Fruit fly (Drosophila melanogaster) whole organism, embryonic: ENCODE results near the gene CG31294.

ENCODE experiments used
- BEAF-32 ChIP-seq: fragments of 200-800 bp; sonication (Bioruptor generic); optimal IDR thresholded peaks from 3 replicates; lab custom pipeline; 2017; ENCODE audit warnings: missing biosample characterization, missing genetic modification characterization, mild to moderate bottlenecking, moderate library complexity, missing genetic modification reagents
- BtbVII ChIP-seq: fragments of 200-800 bp; sonication (Bioruptor generic); optimal IDR thresholded peaks from 3 replicates; lab custom pipeline; 2017; ENCODE audit warnings: missing biosample characterization, mild to moderate bottlenecking, missing genetic modification characterization
- CG12071 ChIP-seq: fragments of 200-800 bp; sonication (Bioruptor generic); optimal IDR thresholded peaks from 3 replicates; lab custom pipeline; 2018; ENCODE audit warnings: missing biosample characterization, mild to moderate bottlenecking, missing genetic modification characterization
- CG13123 ChIP-seq: fragments of 200-800 bp; sonication (Bioruptor generic); optimal IDR thresholded peaks from 2 replicates; lab custom pipeline; 2016; ENCODE audit warnings: missing biosample characterization, missing genetic modification characterization
- CG13287 ChIP-seq: fragments of 200-800 bp; sonication (Bioruptor generic); IDR thresholded peaks from 2 replicates; pipeline ENCODE4 v1.3.6; 2022; ENCODE audit warnings: missing biosample characterization, missing genetic modification characterization; ENCODE audit not compliant: partially characterized antibody
- CG14050 ChIP-seq: fragments of 200-800 bp; sonication (Bioruptor generic); IDR thresholded peaks from 3 replicates; pipeline ENCODE4 v1.3.6; 2022; ENCODE audit warnings: missing biosample characterization, missing genetic modification characterization
- CG14441 ChIP-seq: fragments of 200-800 bp; sonication (Bioruptor generic); IDR thresholded peaks from 2 replicates; pipeline ENCODE4 v1.3.6; 2022; ENCODE audit warnings: missing biosample characterization, missing genetic modification characterization
- CG14710 ChIP-seq: fragments of 200-800 bp; sonication (Bioruptor generic); optimal IDR thresholded peaks from 3 replicates; lab custom pipeline; 2019; ENCODE audit warnings: missing biosample characterization, mild to moderate bottlenecking, missing genetic modification characterization, moderate library complexity
- CG15073 ChIP-seq: fragments of 200-800 bp; sonication (Bioruptor generic); optimal IDR thresholded peaks from 2 replicates; lab custom pipeline; 2016; ENCODE audit warnings: missing biosample characterization, missing genetic modification characterization
- CG17568 ChIP-seq: fragments of 200-800 bp; sonication (Bioruptor generic); optimal IDR thresholded peaks from 2 replicates; lab custom pipeline; 2018; ENCODE audit warnings: missing biosample characterization, mild to moderate bottlenecking, missing genetic modification characterization, moderate library complexity
- CG2116 ChIP-seq: fragments of 200-800 bp; sonication (Bioruptor generic); optimal IDR thresholded peaks from 3 replicates; lab custom pipeline; 2018; ENCODE audit warnings: missing biosample characterization, mild to moderate bottlenecking, missing genetic modification characterization
- CG3847 ChIP-seq: fragments of 200-800 bp; sonication (Bioruptor generic); IDR thresholded peaks from 2 replicates; pipeline ENCODE4 v1.3.6; 2022; ENCODE audit warnings: missing biosample characterization, missing genetic modification characterization
- CG43689 ChIP-seq: fragments of 200-800 bp; sonication (Bioruptor generic); IDR thresholded peaks from 2 replicates; pipeline ENCODE4 v1.3.6; 2022; ENCODE audit warnings: missing biosample characterization, missing genetic modification characterization
- CG4424 ChIP-seq: fragments of 200-800 bp; sonication (Bioruptor generic); optimal IDR thresholded peaks from 3 replicates; lab custom pipeline; 2016; ENCODE audit warnings: missing biosample characterization, missing genetic modification characterization
- CG6765 ChIP-seq: fragments of 200-800 bp; sonication (Bioruptor generic); optimal IDR thresholded peaks from 3 replicates; lab custom pipeline; 2017; ENCODE audit warnings: missing biosample characterization, mild to moderate bottlenecking, missing genetic modification characterization
- CG6791 ChIP-seq: fragments of 200-800 bp; sonication (Bioruptor generic); IDR thresholded peaks from 3 replicates; pipeline ENCODE4 v1.3.6; 2022; ENCODE audit warnings: missing biosample characterization, missing genetic modification characterization; ENCODE audit not compliant: partially characterized antibody
- CG7357 ChIP-seq: fragments of 200-800 bp; sonication (Bioruptor generic); IDR thresholded peaks from 3 replicates; pipeline ENCODE4 v1.3.6; 2022; ENCODE audit warnings: missing biosample characterization, missing genetic modification characterization
- CG7839 ChIP-seq: fragments of 200-800 bp; sonication (Bioruptor generic); optimal IDR thresholded peaks from 3 replicates; lab custom pipeline; 2018; ENCODE audit warnings: missing biosample characterization, mild to moderate bottlenecking, missing genetic modification characterization, moderate library complexity
- CG8089 ChIP-seq: fragments of 200-800 bp; sonication (Bioruptor generic); optimal IDR thresholded peaks from 3 replicates; lab custom pipeline; 2016; ENCODE audit warnings: missing biosample characterization, missing genetic modification characterization
- CG9437 ChIP-seq: fragments of 200-800 bp; sonication (Bioruptor generic); optimal IDR thresholded peaks from 2 replicates; lab custom pipeline; 2018; ENCODE audit warnings: missing biosample characterization, mild to moderate bottlenecking, missing genetic modification characterization
- CG9609 ChIP-seq: fragments of 200-800 bp; sonication (Bioruptor generic); optimal IDR thresholded peaks from 3 replicates; lab custom pipeline; 2016; ENCODE audit warnings: missing biosample characterization, missing genetic modification characterization
- Chrac-16 ChIP-seq: fragments of 200-800 bp; sonication (Bioruptor generic); optimal IDR thresholded peaks from 3 replicates; lab custom pipeline; 2016; ENCODE audit warnings: missing biosample characterization, missing genetic modification characterization
- D19A ChIP-seq: fragments of 200-800 bp; optimal IDR thresholded peaks from 3 replicates; lab custom pipeline; 2019; ENCODE audit warnings: missing biosample characterization, mild to moderate bottlenecking, missing genetic modification characterization, moderate library complexity
- D19B ChIP-seq: fragments of 200-800 bp; sonication (Bioruptor generic); optimal IDR thresholded peaks from 2 replicates; lab custom pipeline; 2017; ENCODE audit warnings: missing biosample characterization, mild to moderate bottlenecking, missing genetic modification characterization
- Dip2 ChIP-seq: fragments of 200-800 bp; sonication (Bioruptor generic); IDR thresholded peaks from 2 replicates; pipeline ENCODE4 v1.3.6; 2022; ENCODE audit warnings: missing biosample characterization, missing genetic modification characterization
- Gsc ChIP-seq: fragments of 200-800 bp; sonication (Bioruptor generic); IDR thresholded peaks from 2 replicates; pipeline ENCODE4 v1.3.6; 2022; ENCODE audit warnings: missing biosample characterization, missing genetic modification characterization
- Gug ChIP-seq: fragments of 200-800 bp; sonication (Bioruptor generic); IDR thresholded peaks from 4 replicates; pipeline ENCODE4 v1.3.6; 2022; ENCODE audit warnings: missing biosample characterization, missing genetic modification characterization
- HLH4C ChIP-seq: fragments of 200-800 bp; sonication (Bioruptor generic); IDR thresholded peaks from 3 replicates; pipeline ENCODE4 v1.3.6; 2022; ENCODE audit warnings: missing biosample characterization, missing genetic modification characterization; ENCODE audit not compliant: partially characterized antibody
- Hr51 ChIP-seq, 2 experiments: fragments of 200-800 bp; sonication (Bioruptor generic); optimal IDR thresholded peaks; 2 replicates in 1 of 2; 3 replicates in 1 of 2; lab custom pipeline; 2016 to 2018; ENCODE audit warnings: missing biosample characterization in 2 of 2, missing genetic modification characterization in 2 of 2, mild to moderate bottlenecking in 1 of 2, moderate library complexity in 1 of 2
- Kr ChIP-seq: fragments of 200-800 bp; sonication (Bioruptor generic); optimal IDR thresholded peaks from 2 replicates; lab custom pipeline; 2017; ENCODE audit warnings: missing biosample characterization, mild to moderate bottlenecking, missing genetic modification characterization
- MTF-1 ChIP-seq: fragments of 200-800 bp; sonication (Bioruptor generic); optimal IDR thresholded peaks from 2 replicates; lab custom pipeline; 2018; ENCODE audit warnings: missing biosample characterization, mild to moderate bottlenecking, missing genetic modification characterization, borderline replicate concordance
- Oaz ChIP-seq: fragments of 200-800 bp; sonication (Bioruptor generic); IDR thresholded peaks from 2 replicates; pipeline ENCODE4 v1.3.6; 2022; ENCODE audit warnings: missing biosample characterization, missing genetic modification characterization
- Oli ChIP-seq: fragments of 200-800 bp; sonication (Bioruptor generic); optimal IDR thresholded peaks from 2 replicates; lab custom pipeline; 2018; ENCODE audit warnings: missing biosample characterization, mild to moderate bottlenecking, missing genetic modification characterization, moderate library complexity
- ara ChIP-seq: fragments of 200-800 bp; sonication (Bioruptor generic); IDR thresholded peaks from 2 replicates; pipeline ENCODE4 v1.3.6; 2022; ENCODE audit warnings: missing biosample characterization, missing genetic modification characterization
- cas ChIP-seq: fragments of 200-800 bp; sonication (Bioruptor generic); IDR thresholded peaks from 2 replicates; pipeline ENCODE4 v1.3.6; 2022; ENCODE audit warnings: missing biosample characterization, missing genetic modification characterization
- ci ChIP-seq: fragments of 200-800 bp; sonication (Bioruptor generic); IDR thresholded peaks from 3 replicates; pipeline ENCODE4 v1.3.6; 2022; ENCODE audit warnings: missing biosample characterization, missing genetic modification characterization
- esg ChIP-seq: fragments of 200-800 bp; sonication (Bioruptor generic); conservative IDR thresholded peaks from 2 replicates; pipeline ENCODE4 v1.3.6; 2022; ENCODE audit warnings: missing biosample characterization, missing genetic modification characterization
- gcm ChIP-seq: fragments of 200-800 bp; sonication (Bioruptor generic); optimal IDR thresholded peaks from 2 replicates; lab custom pipeline; 2019; ENCODE audit warnings: missing biosample characterization, mild to moderate bottlenecking, missing genetic modification characterization, moderate library complexity
- gfzf ChIP-seq: fragments of 200-800 bp; sonication (Bioruptor generic); optimal IDR thresholded peaks from 2 replicates; lab custom pipeline; 2016; ENCODE audit warnings: missing biosample characterization, mild to moderate bottlenecking, missing genetic modification characterization, moderate library complexity
- grn ChIP-seq: fragments of 200-800 bp; sonication (Bioruptor generic); optimal IDR thresholded peaks from 3 replicates; lab custom pipeline; 2017; ENCODE audit warnings: missing biosample characterization, missing genetic modification characterization
- maf-S ChIP-seq: fragments of 200-800 bp; sonication (Bioruptor generic); optimal IDR thresholded peaks from 2 replicates; lab custom pipeline; 2016; ENCODE audit warnings: missing biosample characterization, missing genetic modification characterization
- salm ChIP-seq: fragments of 200-800 bp; sonication (Bioruptor generic); optimal IDR thresholded peaks from 2 replicates; lab custom pipeline; 2018; ENCODE audit warnings: missing biosample characterization, mild to moderate bottlenecking, missing genetic modification characterization
- sens ChIP-seq: fragments of 200-800 bp; sonication (Bioruptor generic); peaks from one replicate; lab custom pipeline; 2016; ENCODE audit warnings: missing biosample characterization, missing genetic modification characterization
- seq ChIP-seq: fragments of 200-800 bp; sonication (Bioruptor generic); IDR thresholded peaks from 2 replicates; pipeline ENCODE4 v1.3.6; 2022; ENCODE audit warnings: missing biosample characterization, missing genetic modification characterization
- stc ChIP-seq: fragments of 200-800 bp; sonication (Bioruptor generic); IDR thresholded peaks from 2 replicates; pipeline ENCODE4 v1.3.6; 2022; ENCODE audit warnings: missing biosample characterization, missing genetic modification characterization
- tio ChIP-seq: fragments of 200-800 bp; sonication (Bioruptor generic); optimal IDR thresholded peaks from 2 replicates; lab custom pipeline; 2017; ENCODE audit warnings: missing biosample characterization, missing genetic modification characterization, inconsistent platforms
- tna ChIP-seq: fragments of 200-800 bp; sonication (Bioruptor generic); IDR thresholded peaks from 2 replicates; pipeline ENCODE4 v1.3.6; 2022; ENCODE audit warnings: missing biosample characterization, missing genetic modification characterization; ENCODE audit not compliant: partially characterized antibody
- tup ChIP-seq: fragments of 200-800 bp; sonication (Bioruptor generic); optimal IDR thresholded peaks from 2 replicates; lab custom pipeline; 2016; ENCODE audit warnings: missing biosample characterization, mild to moderate bottlenecking, missing genetic modification characterization, moderate library complexity
- wdn ChIP-seq: fragments of 200-800 bp; sonication (Bioruptor generic); IDR thresholded peaks from 2 replicates; pipeline ENCODE4 v1.3.6; 2022; ENCODE audit warnings: missing biosample characterization, missing genetic modification characterization
- wek ChIP-seq: fragments of 200-800 bp; sonication (Bioruptor generic); optimal IDR thresholded peaks from 3 replicates; lab custom pipeline; 2018; ENCODE audit warnings: missing biosample characterization, mild to moderate bottlenecking, missing genetic modification characterization, moderate library complexity
- zf30C ChIP-seq: fragments of 200-800 bp; sonication (Bioruptor generic); optimal IDR thresholded peaks from 3 replicates; lab custom pipeline; 2018; ENCODE audit warnings: missing biosample characterization, mild to moderate bottlenecking, missing genetic modification characterization

The CG31294 gene

dm6 chr3R:15665962-15666361 lies 50.4 kb downstream of the CG31294 start, which contains the start of gene pxb (continued):
- no peak for TF ChIP-seq wdn
- no peak for TF ChIP-seq CG14441 (GFP tag; lab: Robert Waterston, UW)
- TF ChIP-seq Chrac-16 (GFP tag; lab: Kevin White, UChicago), result no peak
- TF ChIP-seq CG15073 (GFP tag; lab: Kevin White, UChicago), result no peak
- no peak for TF ChIP-seq CG13123
- peak; percentile 20 for TF ChIP-seq gcm (GFP tag; lab: Kevin White, UChicago)
- no peak for TF ChIP-seq CG7357 (GFP tag; lab: Robert Waterston, UW)
- TF ChIP-seq CG14050 (GFP tag; lab: Robert Waterston, UW), result no peak
- no peak for TF ChIP-seq gfzf (GFP tag; lab: Kevin White, UChicago)
- no peak for TF ChIP-seq Oaz
- TF ChIP-seq ci (GFP tag; lab: Robert Waterston, UW), result peak; percentile 45; the same call in 2 of the 3 replicates
- TF ChIP-seq CG17568 (GFP tag; lab: Kevin White, UChicago), result peak; percentile 12
- TF ChIP-seq CG8089 (GFP tag; lab: Kevin White, UChicago), result no peak
- peak; percentile 85 for TF ChIP-seq sens
- TF ChIP-seq Hr51 (GFP tag; optimal IDR thresholded peaks at IDR 0.05; lab: Kevin White, UChicago), result peak in 1 of 2 experiments; percentile 2
- no peak for TF ChIP-seq cas (GFP tag; lab: Robert Waterston, UW)
- no peak for TF ChIP-seq tup (GFP tag; lab: Kevin White, UChicago)
- TF ChIP-seq zf30C (GFP tag; lab: Kevin White, UChicago), result peak; percentile 48
- TF ChIP-seq Kr (GFP tag; lab: Kevin White, UChicago), result peak; percentile 42
- no peak for TF ChIP-seq tio (GFP tag; lab: Kevin White, UChicago)
- TF ChIP-seq grn (GFP tag; lab: Kevin White, UChicago), result peak; percentile 5
- TF ChIP-seq CG43689 (GFP tag; lab: Robert Waterston, UW), result no peak
- peak; percentile 46; the same call in 1 of the 2 replicates for TF ChIP-seq tna
- no peak for TF ChIP-seq CG9437
- no peak for TF ChIP-seq CG9609 (GFP tag; lab: Kevin White, UChicago)
- TF ChIP-seq CG6765 (GFP tag; lab: Kevin White, UChicago), result no peak
- no peak for TF ChIP-seq Gug (GFP tag; lab: Robert Waterston, UW)
- peak; percentile 63; the same call in 1 of the 3 replicates for TF ChIP-seq CG6791 (GFP tag; lab: Robert Waterston, UW)
- TF ChIP-seq BtbVII (GFP tag; lab: Kevin White, UChicago), result no peak
- TF ChIP-seq BEAF-32 (GFP tag; lab: Kevin White, UChicago), result no peak
- no peak for TF ChIP-seq seq (GFP tag; lab: Robert Waterston, UW)
- TF ChIP-seq HLH4C (GFP tag; lab: Robert Waterston, UW), result peak; percentile 48; the same call in 2 of the 3 replicates
- TF ChIP-seq stc (GFP tag; lab: Robert Waterston, UW), result no peak
- no peak for TF ChIP-seq salm (tag; lab: Kevin White, UChicago)
- TF ChIP-seq maf-S (GFP tag; lab: Kevin White, UChicago), result no peak
- TF ChIP-seq CG7839 (tag; lab: Kevin White, UChicago), result no peak
- no peak for TF ChIP-seq Gsc
- no peak for TF ChIP-seq CG3847 (GFP tag; lab: Robert Waterston, UW)
- TF ChIP-seq CG2116 (GFP tag; lab: Kevin White, UChicago), result no peak
- no peak for TF ChIP-seq CG4424
- no peak for TF ChIP-seq Dip2 (GFP tag; lab: Robert Waterston, UW)
- TF ChIP-seq D19B (GFP tag; lab: Kevin White, UChicago), result no peak
- TF ChIP-seq CG12071 (GFP tag; lab: Kevin White, UChicago), result peak; percentile 26
- TF ChIP-seq ara (GFP tag; lab: Robert Waterston, UW), result 0 out of 2 replicates have a peak, but pooled peaks have one; percentile 30
- TF ChIP-seq MTF-1 (GFP tag; lab: Kevin White, UChicago), result peak; percentile 0
- TF ChIP-seq D19A (tag; lab: Kevin White, UChicago), result peak; percentile 41
- TF ChIP-seq Oli (tag; lab: Kevin White, UChicago), result no peak
- TF ChIP-seq CG14710 (tag; lab: Kevin White, UChicago), result peak; percentile 10
- peak; percentile 41; the same call in 1 of the 2 replicates for TF ChIP-seq CG13287 (GFP tag; lab: Robert Waterston, UW)
- peak; percentile 58 for TF ChIP-seq wek (GFP tag; lab: Kevin White, UChicago)
- TF ChIP-seq esg, result no peak
